Worm (Caenorhabditis elegans): Measurements from ENCODE around the gene T24C4.2.

DNA sequence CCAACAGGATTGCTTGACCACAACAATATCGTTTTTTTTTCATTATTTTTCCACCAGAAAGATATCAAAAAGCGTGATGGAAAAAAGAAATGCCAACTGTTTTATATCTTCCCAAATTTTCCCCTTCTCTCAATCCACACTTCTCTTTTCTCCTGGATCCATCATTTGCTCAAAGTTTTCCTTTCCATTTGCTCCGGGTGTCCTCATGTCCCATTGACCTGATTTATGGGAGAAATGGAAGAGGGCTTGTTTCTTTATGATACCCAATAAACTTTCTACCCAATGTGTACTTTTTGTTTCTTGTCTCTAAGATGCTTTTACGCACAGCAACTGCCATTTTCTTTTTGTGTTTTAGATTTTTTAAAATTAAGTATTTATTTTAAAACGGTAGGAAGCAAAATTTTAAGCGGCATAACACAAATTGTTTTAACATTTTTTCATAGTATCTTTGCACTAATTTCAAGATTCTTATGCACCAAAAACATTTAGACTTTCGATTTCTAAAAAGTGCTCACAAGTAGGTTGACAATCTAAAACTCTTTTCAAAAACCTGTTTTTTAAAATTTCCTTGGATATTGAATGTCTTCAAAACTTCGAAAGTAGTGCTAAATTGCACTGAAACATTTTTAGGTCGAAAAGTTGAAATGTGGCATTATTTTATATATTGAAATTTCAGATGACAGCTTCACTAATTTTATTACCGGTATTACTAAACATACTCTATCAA, 47.1 kb downstream of the T24C4.2 start, which contains the start of gene clec-149:
- TF ChIP-seq tbx-11 (GFP tag; IDR thresholded peaks at IDR 0.05) (no peak), ama-1 (optimal IDR thresholded peaks at IDR 0.05) (no peak), pes-1 (GFP tag; IDR thresholded peaks at IDR 0.05) (no peak), hmbx-1 (tag; optimal IDR thresholded peaks at IDR 0.05) (no peak), hnd-1 (tag; optimal IDR thresholded peaks at IDR 0.05) (no peak), tra-4 (tag; optimal IDR thresholded peaks at IDR 0.05) (no peak), scrt-1 (GFP tag; IDR thresholded peaks at IDR 0.05) (no peak), B0310.2 (tag; optimal IDR thresholded peaks at IDR 0.05) (no peak), hmg-4 (GFP tag; optimal IDR thresholded peaks at IDR 0.05) (no peak), ceh-13 (GFP tag; optimal IDR thresholded peaks at IDR 0.05) (no peak), ceh-36 (tag; optimal IDR thresholded peaks at IDR 0.05) (no peak), sea-1 (GFP tag; conservative IDR thresholded peaks at IDR 0.05) (no peak), flt-1 (GFP tag; IDR thresholded peaks at IDR 0.05) (no peak), aly-1 (tag; optimal IDR thresholded peaks at IDR 0.05) (no peak)
